Worm (Caenorhabditis elegans) whole organism, late embryonic: ENCODE data around the gene amdh-1.

Experiments
- Y22D7AL.16 ChIP-seq: sonication (generic microtip); optimal IDR thresholded peaks from 2 replicates; lab custom pipeline; 2016; ENCODE audit warnings: missing genetic modification characterization, missing compliant biosample characterization
- dmd-4 ChIP-seq: sonication (generic microtip); optimal IDR thresholded peaks from 2 replicates; lab custom pipeline; 2016; ENCODE audit warnings: borderline replicate concordance, missing genetic modification characterization, missing compliant biosample characterization
- dve-1 ChIP-seq: sonication (generic microtip); optimal IDR thresholded peaks from 2 replicates; lab custom pipeline; 2017; ENCODE audit warnings: antibody characterized with exemption, mild to moderate bottlenecking, missing genetic modification characterization, missing compliant biosample characterization
- eyg-1 ChIP-seq: sonication (generic microtip); optimal IDR thresholded peaks from 2 replicates; lab custom pipeline; 2016; ENCODE audit warnings: missing genotype, missing genetic modification characterization, missing compliant biosample characterization
- hlh-30 ChIP-seq: sonication (generic microtip); optimal IDR thresholded peaks from 2 replicates; lab custom pipeline; 2017; ENCODE audit warnings: antibody characterized with exemption, missing genetic modification characterization, missing compliant biosample characterization; ENCODE audit not compliant: insufficient read depth
- nhr-11 ChIP-seq: fragments of 150-350 bp; optimal IDR thresholded peaks from 2 replicates; lab custom pipeline; 2014; ENCODE audit warnings: missing biosample characterization, missing genetic modification characterization
- pha-2 ChIP-seq: sonication (generic microtip); optimal IDR thresholded peaks from 2 replicates; lab custom pipeline; 2017; ENCODE audit warnings: mild to moderate bottlenecking, missing genetic modification characterization, missing compliant biosample characterization
- pha-4 ChIP-seq: fragments of 150-350 bp; optimal IDR thresholded peaks from 2 replicates; lab custom pipeline; 2018; ENCODE audit warnings: missing biosample characterization, missing genetic modification reagents, missing genetic modification characterization
- pqm-1 ChIP-seq: sonication (generic microtip); optimal IDR thresholded peaks from 2 replicates; lab custom pipeline; 2016; ENCODE audit warnings: missing genetic modification characterization, missing compliant biosample characterization
- ref-2 ChIP-seq: sonication (generic microtip); optimal IDR thresholded peaks from 2 replicates; lab custom pipeline; 2016; ENCODE audit warnings: missing genetic modification characterization, missing compliant biosample characterization
- tbx-2 ChIP-seq: sonication (generic microtip); optimal IDR thresholded peaks from 2 replicates; lab custom pipeline; 2016; ENCODE audit warnings: missing genetic modification characterization, missing compliant biosample characterization
- unc-3 ChIP-seq, 2 experiments: fragments of 200-800 bp in 1 of 2; sonication (Bioruptor generic) in 1 of 2; sonication (generic microtip) in 1 of 2; conservative IDR thresholded peaks in 1 of 2; optimal IDR thresholded peaks in 1 of 2; 2 replicates each; pipeline versions ENCODE4 v1.3.6 to Lab custom; 2016 to 2022; ENCODE audit warnings: missing compliant biosample characterization in 2 of 2, missing genetic modification characterization in 2 of 2, missing genetic modification reagents in 1 of 2
- unc-55 ChIP-seq: sonication (generic microtip); optimal IDR thresholded peaks from 2 replicates; lab custom pipeline; 2017; ENCODE audit warnings: missing biosample characterization, missing genetic modification reagents, missing genetic modification characterization

DNA sequence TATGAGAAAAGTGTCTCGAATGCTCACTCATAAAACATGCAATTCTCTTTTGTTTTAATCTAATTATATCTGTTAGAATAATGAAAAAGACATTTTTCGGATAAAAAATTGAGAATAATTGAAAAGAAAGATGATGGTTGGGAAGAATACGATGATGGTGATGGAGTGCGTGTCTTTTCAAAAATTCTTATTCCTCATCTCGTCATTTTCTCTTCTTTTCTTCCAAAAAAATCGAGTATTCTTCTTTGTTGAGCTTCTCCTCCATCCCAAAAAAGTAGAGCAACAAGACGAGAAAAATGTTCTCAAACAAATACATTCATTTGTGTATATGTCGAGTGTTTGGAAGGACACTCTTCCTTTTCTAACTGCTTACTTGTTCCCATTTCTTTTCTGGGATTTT, 46.0 kb downstream of the amdh-1 start:
- TF ChIP-seq eyg-1 = no peak
- TF ChIP-seq nhr-11 (tag; lab: Kevin White, UChicago) = no peak
- no peak for TF ChIP-seq Y22D7AL.16 (tag; lab: Kevin White, UChicago)
- no peak for TF ChIP-seq tbx-2 (tag; lab: Kevin White, UChicago)
- no peak for TF ChIP-seq dve-1 (tag; lab: Kevin White, UChicago)
- no peak for TF ChIP-seq pha-4
- TF ChIP-seq hlh-30 (tag; lab: Kevin White, UChicago) = no peak
- TF ChIP-seq unc-55 (GFP tag; lab: Kevin White, UChicago) = no peak
- no peak for TF ChIP-seq pqm-1 (tag; lab: Kevin White, UChicago)
- TF ChIP-seq unc-3 (GFP tag; conservative IDR thresholded peaks at IDR 0.05; lab: Robert Waterston, UW) = no peak
- no peak for TF ChIP-seq unc-3 (tag; optimal IDR thresholded peaks at IDR 0.05; lab: Kevin White, UChicago)
- TF ChIP-seq dmd-4 (tag; lab: Kevin White, UChicago) = no peak
- TF ChIP-seq ref-2 (tag; lab: Kevin White, UChicago) = no peak
- TF ChIP-seq pha-2 (tag; lab: Kevin White, UChicago) = no peak
